Worm (Caenorhabditis elegans): ENCODE measurements around the gene ndub-11.

Gene ndub-11

ce11 chrIV:8130131-8130611, at the start of gene ndub-11, which contains the start of gene moc-3:
ndub-11 (minus strand) TSS chrIV:8130231.
moc-3 (plus strand) TSS chrIV:8130561.
- TF ChIP-seq hmg-4 (GFP tag; optimal IDR thresholded peaks at IDR 0.05) (no peak), F13C5.2 (tag; optimal IDR thresholded peaks at IDR 0.05) (no peak), tbx-37 (GFP tag; conservative IDR thresholded peaks at IDR 0.05) (no peak), hmbx-1 (tag; optimal IDR thresholded peaks at IDR 0.05) (no peak), flt-1 (GFP tag; IDR thresholded peaks at IDR 0.05) (no peak), hnd-1 (tag; optimal IDR thresholded peaks at IDR 0.05) (no peak), scrt-1 (GFP tag; IDR thresholded peaks at IDR 0.05) (no peak)

ce11 chrIV:8175686-8176532, 45.9 kb upstream of the ndub-11 start, which contains the start of gene pct-1:
pct-1 (plus strand) TSS chrIV:8176482.
- TF ChIP-seq scrt-1 (GFP tag; IDR thresholded peaks at IDR 0.05), result no peak
- TF ChIP-seq tra-4 (tag; optimal IDR thresholded peaks at IDR 0.05), result no peak
- TF ChIP-seq tbx-37 (GFP tag; conservative IDR thresholded peaks at IDR 0.05), result no peak
- no peak for TF ChIP-seq ama-1 (optimal IDR thresholded peaks at IDR 0.05)

ce11 chrIV:8174792-8175191, 44.8 kb upstream of the ndub-11 start:
- TF ChIP-seq hmbx-1 (tag; optimal IDR thresholded peaks at IDR 0.05) (no peak), ama-1 (optimal IDR thresholded peaks at IDR 0.05) (no peak), scrt-1 (GFP tag; IDR thresholded peaks at IDR 0.05) (no peak), aly-1 (tag; optimal IDR thresholded peaks at IDR 0.05) (no peak), hnd-1 (tag; optimal IDR thresholded peaks at IDR 0.05) (no peak), B0310.2 (tag; optimal IDR thresholded peaks at IDR 0.05) (no peak), tbx-11 (GFP tag; IDR thresholded peaks at IDR 0.05) (no peak), tbx-37 (GFP tag; conservative IDR thresholded peaks at IDR 0.05) (no peak), sea-1 (GFP tag; conservative IDR thresholded peaks at IDR 0.05) (no peak), ceh-36 (tag; optimal IDR thresholded peaks at IDR 0.05) (no peak), tra-4 (tag; optimal IDR thresholded peaks at IDR 0.05) (no peak), hmg-4 (GFP tag; optimal IDR thresholded peaks at IDR 0.05) (no peak), pes-1 (GFP tag; IDR thresholded peaks at IDR 0.05) (no peak)

DNA sequence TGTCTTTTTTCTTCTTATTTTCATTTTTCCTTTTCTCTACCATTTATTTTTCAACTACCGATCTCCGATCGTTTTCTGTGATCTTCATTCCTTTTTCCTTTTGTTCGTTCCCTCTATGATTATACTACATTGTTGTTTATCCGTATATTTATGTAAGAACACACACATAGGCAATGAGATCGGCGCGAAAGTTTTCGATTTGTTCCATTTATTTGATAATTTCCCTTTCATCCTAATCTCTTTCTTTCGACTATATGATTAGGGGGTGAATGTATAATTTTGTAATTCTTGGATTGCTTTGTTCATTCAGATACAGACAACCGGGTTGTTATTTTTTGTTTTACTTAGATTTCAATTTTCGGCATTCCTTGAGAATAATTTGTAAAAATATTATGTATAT, 43.6 kb upstream of the ndub-11 start:
- TF ChIP-seq flt-1 (GFP tag; IDR thresholded peaks at IDR 0.05) (no peak), B0310.2 (tag; optimal IDR thresholded peaks at IDR 0.05) (no peak), sea-1 (GFP tag; conservative IDR thresholded peaks at IDR 0.05) (no peak)

DNA sequence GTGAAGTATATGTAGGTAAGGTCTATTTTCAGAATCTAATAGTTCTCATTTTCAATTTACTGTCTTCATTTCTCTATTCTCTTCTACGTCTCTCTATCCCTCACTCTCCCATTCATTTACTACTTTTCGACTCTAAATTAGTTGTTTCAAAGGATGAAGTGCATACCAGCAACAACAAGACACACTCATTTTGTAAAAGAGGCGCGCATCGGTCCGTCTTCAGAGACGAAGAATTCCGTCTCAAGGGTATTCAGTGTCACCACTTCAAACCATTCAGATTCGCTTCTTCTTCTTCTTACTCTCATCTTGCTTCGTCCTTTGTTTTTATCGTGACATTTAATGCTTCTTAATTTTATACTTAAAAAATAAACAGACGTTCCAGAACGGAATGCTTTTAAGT, 41.3 kb upstream of the ndub-11 start:
- TF ChIP-seq ets-7 (tag; optimal IDR thresholded peaks at IDR 0.05), result no peak
- TF ChIP-seq scrt-1 (GFP tag; IDR thresholded peaks at IDR 0.05), result no peak
- no peak for TF ChIP-seq tra-4 (tag; optimal IDR thresholded peaks at IDR 0.05)
- no peak for TF ChIP-seq ama-1 (optimal IDR thresholded peaks at IDR 0.05)
- TF ChIP-seq ceh-13 (GFP tag; optimal IDR thresholded peaks at IDR 0.05), result no peak
- TF ChIP-seq B0310.2 (tag; optimal IDR thresholded peaks at IDR 0.05), result no peak
- TF ChIP-seq tbx-37 (GFP tag; conservative IDR thresholded peaks at IDR 0.05), result no peak
- TF ChIP-seq F13C5.2 (tag; optimal IDR thresholded peaks at IDR 0.05), result no peak
- no peak for TF ChIP-seq pes-1 (GFP tag; IDR thresholded peaks at IDR 0.05)
- TF ChIP-seq hnd-1 (tag; optimal IDR thresholded peaks at IDR 0.05), result no peak
- no peak for TF ChIP-seq tbx-11 (GFP tag; IDR thresholded peaks at IDR 0.05)
- no peak for TF ChIP-seq ceh-36 (tag; optimal IDR thresholded peaks at IDR 0.05)
- no peak for TF ChIP-seq hmbx-1 (tag; optimal IDR thresholded peaks at IDR 0.05)
- no peak for TF ChIP-seq sea-1 (GFP tag; conservative IDR thresholded peaks at IDR 0.05)
- TF ChIP-seq aly-1 (tag; optimal IDR thresholded peaks at IDR 0.05), result no peak
- TF ChIP-seq flt-1 (GFP tag; IDR thresholded peaks at IDR 0.05), result no peak
- TF ChIP-seq hmg-4 (GFP tag; optimal IDR thresholded peaks at IDR 0.05), result no peak

DNA sequence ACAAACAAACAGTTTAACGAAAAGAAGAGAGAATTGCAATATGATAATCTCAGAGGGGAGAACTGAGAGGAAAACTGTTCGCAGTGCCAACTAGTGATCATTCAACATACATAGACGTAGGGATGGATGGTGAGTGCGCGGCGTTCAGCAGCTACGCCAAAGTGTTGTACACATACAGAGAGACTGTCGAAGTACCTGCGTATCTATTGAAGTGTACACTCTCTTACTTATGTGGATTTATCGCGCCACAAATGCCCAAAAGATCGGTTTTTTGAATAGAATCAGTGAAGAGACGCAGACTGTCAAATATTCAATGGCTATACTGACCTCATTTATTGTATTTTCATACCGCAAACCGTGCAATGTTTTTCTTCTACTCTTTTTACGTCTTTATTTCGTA, 40.2 kb upstream of the ndub-11 start:
- TF ChIP-seq scrt-1 (GFP tag; IDR thresholded peaks at IDR 0.05) (no peak), tra-4 (tag; optimal IDR thresholded peaks at IDR 0.05) (no peak), tbx-37 (GFP tag; conservative IDR thresholded peaks at IDR 0.05) (no peak), F13C5.2 (tag; optimal IDR thresholded peaks at IDR 0.05) (no peak), tbx-11 (GFP tag; IDR thresholded peaks at IDR 0.05) (no peak), aly-1 (tag; optimal IDR thresholded peaks at IDR 0.05) (no peak), hmbx-1 (tag; optimal IDR thresholded peaks at IDR 0.05) (no peak), hmg-4 (GFP tag; optimal IDR thresholded peaks at IDR 0.05) (no peak), sea-1 (GFP tag; conservative IDR thresholded peaks at IDR 0.05) (no peak), ceh-13 (GFP tag; optimal IDR thresholded peaks at IDR 0.05) (no peak), ceh-36 (tag; optimal IDR thresholded peaks at IDR 0.05) (no peak), B0310.2 (tag; optimal IDR thresholded peaks at IDR 0.05) (no peak), ama-1 (optimal IDR thresholded peaks at IDR 0.05) (no peak), pes-1 (GFP tag; IDR thresholded peaks at IDR 0.05) (no peak), ets-7 (tag; optimal IDR thresholded peaks at IDR 0.05) (no peak), flt-1 (GFP tag; IDR thresholded peaks at IDR 0.05) (no peak), hnd-1 (tag; optimal IDR thresholded peaks at IDR 0.05) (no peak)

- TF ChIP-seq hnd-1 (tag; optimal IDR thresholded peaks at IDR 0.05) (no peak), flt-1 (GFP tag; IDR thresholded peaks at IDR 0.05) (no peak), ceh-36 (tag; optimal IDR thresholded peaks at IDR 0.05) (no peak), B0310.2 (tag; optimal IDR thresholded peaks at IDR 0.05) (no peak), ets-7 (tag; optimal IDR thresholded peaks at IDR 0.05) (no peak), F13C5.2 (tag; optimal IDR thresholded peaks at IDR 0.05) (no peak), pes-1 (GFP tag; IDR thresholded peaks at IDR 0.05) (no peak), ceh-13 (GFP tag; optimal IDR thresholded peaks at IDR 0.05) (no peak), aly-1 (tag; optimal IDR thresholded peaks at IDR 0.05) (no peak), hmg-4 (GFP tag; optimal IDR thresholded peaks at IDR 0.05) (no peak), sea-1 (GFP tag; conservative IDR thresholded peaks at IDR 0.05) (no peak), ama-1 (optimal IDR thresholded peaks at IDR 0.05) (no peak), tbx-37 (GFP tag; conservative IDR thresholded peaks at IDR 0.05) (no peak), scrt-1 (GFP tag; IDR thresholded peaks at IDR 0.05) (no peak), tbx-11 (GFP tag; IDR thresholded peaks at IDR 0.05) (no peak)
These were observed 39.6 kb upstream of the ndub-11 start, which contains the start of gene C07G1.15 for ce11 chrIV:8169674-8170073. C07G1.15 (plus strand) TSS chrIV:8169974.
